Worm (Caenorhabditis elegans) whole organism, late embryonic: ENCODE data around the gene W06E11.1.
A peak's percentile ranks its signal among the peaks of the same experiment; 100 is the strongest.

Experiments
- C08G9.2 ChIP-seq: sonication (generic microtip); optimal IDR thresholded peaks from 2 replicates; lab custom pipeline; 2016; ENCODE audit warnings: mild to moderate bottlenecking, missing genetic modification characterization, moderate library complexity, missing compliant biosample characterization
- C38D4.7 ChIP-seq: fragments of 200-800 bp; sonication (Bioruptor generic); optimal IDR thresholded peaks from 2 replicates; lab custom pipeline; 2018; ENCODE audit warnings: mild to moderate bottlenecking, missing genetic modification characterization, moderate library complexity, missing compliant biosample characterization
- F13H6.1 ChIP-seq: sonication (generic microtip); optimal IDR thresholded peaks from 2 replicates; lab custom pipeline; 2016; ENCODE audit warnings: missing genetic modification characterization, missing compliant biosample characterization
- K09A11.1 ChIP-seq: sonication (generic microtip); optimal IDR thresholded peaks from 2 replicates; lab custom pipeline; 2017; ENCODE audit warnings: antibody characterized with exemption, mild to moderate bottlenecking, missing genetic modification characterization, missing compliant biosample characterization; ENCODE audit not compliant: insufficient read depth
- T23F11.4 ChIP-seq: fragments of 200-800 bp; sonication (Bioruptor generic); optimal IDR thresholded peaks from 2 replicates; lab custom pipeline; 2018; ENCODE audit warnings: mild to moderate bottlenecking, missing genetic modification characterization, missing compliant biosample characterization
- Y22D7AL.16 ChIP-seq: sonication (generic microtip); optimal IDR thresholded peaks from 2 replicates; lab custom pipeline; 2016; ENCODE audit warnings: missing genetic modification characterization, missing compliant biosample characterization
- ahr-1 ChIP-seq: sonication (generic microtip); optimal IDR thresholded peaks from 2 replicates; lab custom pipeline; 2016; ENCODE audit warnings: missing genetic modification characterization, missing compliant biosample characterization
- ceh-14 ChIP-seq: sonication (generic microtip); optimal IDR thresholded peaks from 2 replicates; lab custom pipeline; 2016; ENCODE audit warnings: missing genotype, missing genetic modification characterization, missing compliant biosample characterization
- ceh-18 ChIP-seq: sonication (generic microtip); optimal IDR thresholded peaks from 2 replicates; lab custom pipeline; 2016; ENCODE audit warnings: missing genetic modification characterization, missing compliant biosample characterization
- ceh-19 ChIP-seq: fragments of 200-800 bp; sonication (Bioruptor generic); optimal IDR thresholded peaks from 2 replicates; lab custom pipeline; 2018; ENCODE audit warnings: mild to moderate bottlenecking, missing genetic modification characterization, missing compliant biosample characterization
- ceh-22 ChIP-seq: sonication (generic microtip); optimal IDR thresholded peaks from 2 replicates; lab custom pipeline; 2017; ENCODE audit warnings: missing biosample characterization, missing genetic modification characterization
- ceh-30 ChIP-seq: fragments of 150-350 bp; optimal IDR thresholded peaks from 2 replicates; lab custom pipeline; 2014; ENCODE audit warnings: missing biosample characterization, missing genetic modification characterization
- ceh-34 ChIP-seq: sonication (generic microtip); optimal IDR thresholded peaks from 2 replicates; lab custom pipeline; 2016; ENCODE audit warnings: mild to moderate bottlenecking, missing genetic modification characterization, missing compliant biosample characterization
- ceh-45 ChIP-seq: fragments of 200-800 bp; sonication (Bioruptor generic); IDR thresholded peaks from 2 replicates; pipeline ENCODE4 v1.3.6; 2022; ENCODE audit warnings: missing genetic modification reagents, missing genetic modification characterization, missing compliant biosample characterization
- ceh-6 ChIP-seq: fragments of 200-800 bp; sonication (Bioruptor generic); optimal IDR thresholded peaks from 2 replicates; lab custom pipeline; 2018; ENCODE audit warnings: mild to moderate bottlenecking, missing genetic modification characterization, missing compliant biosample characterization
- ceh-9 ChIP-seq: sonication (generic microtip); optimal IDR thresholded peaks from 2 replicates; lab custom pipeline; 2016; ENCODE audit warnings: mild to moderate bottlenecking, missing genetic modification characterization, inconsistent platforms, missing compliant biosample characterization
- dmd-4 ChIP-seq: sonication (generic microtip); optimal IDR thresholded peaks from 2 replicates; lab custom pipeline; 2016; ENCODE audit warnings: borderline replicate concordance, missing genetic modification characterization, missing compliant biosample characterization
- ets-4 ChIP-seq: sonication (generic microtip); optimal IDR thresholded peaks from 2 replicates; lab custom pipeline; 2016; ENCODE audit warnings: missing genetic modification characterization, missing compliant biosample characterization
- eyg-1 ChIP-seq: sonication (generic microtip); optimal IDR thresholded peaks from 2 replicates; lab custom pipeline; 2016; ENCODE audit warnings: missing genotype, missing genetic modification characterization, missing compliant biosample characterization
- fax-1 ChIP-seq: sonication (generic microtip); optimal IDR thresholded peaks from 2 replicates; lab custom pipeline; 2016; ENCODE audit warnings: missing genotype, missing genetic modification characterization, missing compliant biosample characterization
- fkh-10 ChIP-seq: fragments of 150-350 bp; optimal IDR thresholded peaks from 2 replicates; lab custom pipeline; 2014; ENCODE audit warnings: missing biosample characterization, missing genetic modification reagents, missing genetic modification characterization
- fkh-6 ChIP-seq: sonication (generic microtip); optimal IDR thresholded peaks from 2 replicates; lab custom pipeline; 2016; ENCODE audit warnings: missing genetic modification characterization, missing compliant biosample characterization
- gmeb-2 ChIP-seq: sonication (generic microtip); optimal IDR thresholded peaks from 2 replicates; lab custom pipeline; 2016; ENCODE audit warnings: missing genetic modification characterization, inconsistent platforms, missing compliant biosample characterization
- hlh-13 ChIP-seq: fragments of 200-800 bp; sonication (Bioruptor generic); optimal IDR thresholded peaks from 2 replicates; lab custom pipeline; 2018; ENCODE audit warnings: mild to moderate bottlenecking, missing genetic modification characterization, missing compliant biosample characterization
- lim-6 ChIP-seq: sonication (generic microtip); optimal IDR thresholded peaks from 2 replicates; lab custom pipeline; 2016; ENCODE audit warnings: missing genetic modification characterization, missing compliant biosample characterization
- lin-11 ChIP-seq: fragments of 200-800 bp; sonication (Bioruptor generic); optimal IDR thresholded peaks from 2 replicates; lab custom pipeline; 2018; ENCODE audit warnings: mild to moderate bottlenecking, missing genetic modification characterization, missing compliant biosample characterization
- madf-2 ChIP-seq: sonication (generic microtip); optimal IDR thresholded peaks from 2 replicates; lab custom pipeline; 2017; ENCODE audit warnings: missing genetic modification characterization, missing compliant biosample characterization
- mec-3 ChIP-seq: sonication (generic microtip); optimal IDR thresholded peaks from 2 replicates; lab custom pipeline; 2016; ENCODE audit warnings: borderline replicate concordance, missing genetic modification characterization, missing compliant biosample characterization
- nfya-1 ChIP-seq: sonication (generic microtip); optimal IDR thresholded peaks from 2 replicates; lab custom pipeline; 2017; ENCODE audit warnings: missing genetic modification characterization, mild to moderate bottlenecking, missing compliant biosample characterization, antibody characterized with exemption, moderate library complexity
- nhr-232 ChIP-seq: sonication (generic microtip); optimal IDR thresholded peaks from 2 replicates; lab custom pipeline; 2016; ENCODE audit warnings: missing genetic modification characterization, missing compliant biosample characterization
- npax-4 ChIP-seq: sonication (generic microtip); optimal IDR thresholded peaks from 2 replicates; lab custom pipeline; 2016; ENCODE audit warnings: missing genetic modification characterization, missing compliant biosample characterization
- odd-2 ChIP-seq: sonication (generic microtip); optimal IDR thresholded peaks from 2 replicates; lab custom pipeline; 2017; ENCODE audit warnings: antibody characterized with exemption, mild to moderate bottlenecking, missing genetic modification characterization, missing compliant biosample characterization
- pat-9 ChIP-seq: fragments of 200-800 bp; sonication (Bioruptor generic); optimal IDR thresholded peaks from 2 replicates; lab custom pipeline; 2018; ENCODE audit warnings: mild to moderate bottlenecking, missing genetic modification characterization, moderate library complexity, missing compliant biosample characterization
- pqm-1 ChIP-seq: sonication (generic microtip); optimal IDR thresholded peaks from 2 replicates; lab custom pipeline; 2016; ENCODE audit warnings: missing genetic modification characterization, missing compliant biosample characterization
- ref-2 ChIP-seq: sonication (generic microtip); optimal IDR thresholded peaks from 2 replicates; lab custom pipeline; 2016; ENCODE audit warnings: missing genetic modification characterization, missing compliant biosample characterization
- rnt-1 ChIP-seq: sonication (generic microtip); optimal IDR thresholded peaks from 2 replicates; lab custom pipeline; 2016; ENCODE audit warnings: missing genetic modification characterization, missing compliant biosample characterization
- sdc-2 ChIP-seq: sonication (generic microtip); optimal IDR thresholded peaks from 2 replicates; lab custom pipeline; 2016; ENCODE audit warnings: missing genotype, missing genetic modification characterization, missing compliant biosample characterization
- sox-2 ChIP-seq: fragments of 200-800 bp; sonication (Bioruptor generic); IDR thresholded peaks from 2 replicates; pipeline ENCODE4 v1.3.6; 2022; ENCODE audit warnings: missing genetic modification reagents, missing genetic modification characterization, missing compliant biosample characterization
- syd-9 ChIP-seq: sonication (generic microtip); optimal IDR thresholded peaks from 2 replicates; lab custom pipeline; 2016; ENCODE audit warnings: mild to moderate bottlenecking, missing genetic modification characterization, moderate library complexity, missing compliant biosample characterization
- tbx-2 ChIP-seq: sonication (generic microtip); optimal IDR thresholded peaks from 2 replicates; lab custom pipeline; 2016; ENCODE audit warnings: missing genetic modification characterization, missing compliant biosample characterization
- tbx-7 ChIP-seq: sonication (generic microtip); optimal IDR thresholded peaks from 2 replicates; lab custom pipeline; 2016; ENCODE audit warnings: missing genotype, missing genetic modification characterization, missing compliant biosample characterization
- ttx-3 ChIP-seq: sonication (generic microtip); optimal IDR thresholded peaks from 2 replicates; lab custom pipeline; 2016; ENCODE audit warnings: missing genetic modification reagents, missing genetic modification characterization, missing compliant biosample characterization
- unc-3 ChIP-seq, 2 experiments: fragments of 200-800 bp in 1 of 2; sonication (Bioruptor generic) in 1 of 2; sonication (generic microtip) in 1 of 2; conservative IDR thresholded peaks in 1 of 2; optimal IDR thresholded peaks in 1 of 2; 2 replicates each; pipeline versions ENCODE4 v1.3.6 to Lab custom; 2016 to 2022; ENCODE audit warnings: missing compliant biosample characterization in 2 of 2, missing genetic modification characterization in 2 of 2, missing genetic modification reagents in 1 of 2
- unc-42 ChIP-seq: sonication (generic microtip); optimal IDR thresholded peaks from 2 replicates; lab custom pipeline; 2016; ENCODE audit warnings: missing genotype, missing genetic modification characterization, missing compliant biosample characterization
- unc-86 ChIP-seq: sonication (generic microtip); optimal IDR thresholded peaks from 2 replicates; lab custom pipeline; 2016; ENCODE audit warnings: missing genetic modification characterization, missing compliant biosample characterization
- zip-5 ChIP-seq: sonication (generic microtip); optimal IDR thresholded peaks from 2 replicates; lab custom pipeline; 2016; ENCODE audit warnings: missing genetic modification characterization, missing compliant biosample characterization

W06E11.1 gene

DNA sequence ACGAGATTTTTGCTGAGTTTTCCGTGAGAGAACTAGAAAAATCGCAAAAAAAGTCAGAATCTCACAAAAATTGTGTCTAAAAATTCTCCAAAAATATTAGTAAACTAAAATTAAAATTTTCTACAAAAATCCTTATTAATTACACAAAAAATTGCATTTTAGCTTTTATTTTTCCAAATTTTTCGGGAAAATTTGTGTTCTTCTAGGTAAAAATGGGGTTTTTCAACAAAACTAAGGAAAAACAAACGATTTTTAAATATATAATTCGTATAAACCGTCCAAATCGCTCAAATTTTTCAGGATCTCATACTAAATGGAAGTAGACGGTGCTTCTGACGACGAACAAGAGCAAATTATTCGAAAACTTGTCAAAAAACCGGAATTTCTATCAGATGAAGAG, at the start of gene W06E11.1:
W06E11.1 (plus strand) TSS at position 301 of the 400 bp plus-strand sequence.
- no peak for TF ChIP-seq ceh-6 (GFP tag; lab: Kevin White, UChicago)
- no peak for TF ChIP-seq fax-1 (tag; lab: Kevin White, UChicago)
- TF ChIP-seq ttx-3 (tag; lab: Kevin White, UChicago): no peak
- TF ChIP-seq lim-6 (tag; lab: Kevin White, UChicago): no peak
- no peak for TF ChIP-seq pqm-1
- no peak for TF ChIP-seq unc-86 (tag; lab: Kevin White, UChicago)
- TF ChIP-seq ceh-14: no peak
- TF ChIP-seq ref-2: no peak
- TF ChIP-seq unc-42 (tag; lab: Kevin White, UChicago): no peak
- no peak for TF ChIP-seq unc-3 (GFP tag; conservative IDR thresholded peaks at IDR 0.05; lab: Robert Waterston, UW)
- no peak for TF ChIP-seq unc-3 (tag; optimal IDR thresholded peaks at IDR 0.05; lab: Kevin White, UChicago)

- TF ChIP-seq dmd-4 (tag; lab: Kevin White, UChicago) (no peak), eyg-1 (tag; lab: Kevin White, UChicago) (no peak), pqm-1 (no peak), ets-4 (tag; lab: Kevin White, UChicago) (no peak), lin-11 (no peak), sdc-2 (no peak), mec-3 (tag; lab: Kevin White, UChicago) (no peak), nfya-1 (tag; lab: Kevin White, UChicago) (no peak), tbx-7 (no peak), ttx-3 (tag; lab: Kevin White, UChicago) (no peak), zip-5 (no peak), npax-4 (tag; lab: Kevin White, UChicago) (no peak), K09A11.1 (no peak), ceh-22 (tag; lab: Kevin White, UChicago) (no peak), ceh-9 (no peak), madf-2 (tag; lab: Kevin White, UChicago) (no peak), fkh-10 (GFP tag; lab: Kevin White, UChicago) (no peak), hlh-13 (GFP tag; lab: Kevin White, UChicago) (no peak)
These were observed 46.4 kb upstream of the W06E11.1 start for ce11 chrIII:595449-595848.

ce11 chrIII:598168-598567, 43.7 kb upstream of the W06E11.1 start:
- TF ChIP-seq ceh-45 (no peak), mec-3 (tag; lab: Kevin White, UChicago) (no peak), sox-2 (GFP tag; lab: Robert Waterston, UW) (no peak), lin-11 (no peak), ceh-34 (peak; percentile 50), C38D4.7 (no peak), ttx-3 (tag; lab: Kevin White, UChicago) (no peak), hlh-13 (GFP tag; lab: Kevin White, UChicago) (no peak), pat-9 (tag; lab: Kevin White, UChicago) (no peak), odd-2 (tag; lab: Kevin White, UChicago) (no peak), ets-4 (tag; lab: Kevin White, UChicago) (peak; percentile 18), Y22D7AL.16 (tag; lab: Kevin White, UChicago) (no peak), fax-1 (tag; lab: Kevin White, UChicago) (no peak), ceh-19 (GFP tag; lab: Kevin White, UChicago) (no peak), ahr-1 (tag; lab: Kevin White, UChicago) (no peak), K09A11.1 (no peak), ceh-18 (tag; lab: Kevin White, UChicago) (peak; percentile 60), madf-2 (tag; lab: Kevin White, UChicago) (no peak), gmeb-2 (tag; lab: Kevin White, UChicago) (no peak), T23F11.4 (GFP tag; lab: Kevin White, UChicago) (no peak), unc-42 (tag; lab: Kevin White, UChicago) (peak; percentile 96), pqm-1 (no peak), zip-5 (no peak), fkh-6 (no peak), sdc-2 (no peak), nhr-232 (tag; lab: Kevin White, UChicago) (no peak), ref-2 (peak; percentile 40), F13H6.1 (tag; lab: Kevin White, UChicago) (no peak), unc-86 (tag; lab: Kevin White, UChicago) (no peak), syd-9 (no peak), ceh-30 (tag; lab: Kevin White, UChicago) (no peak), npax-4 (tag; lab: Kevin White, UChicago) (no peak), tbx-2 (tag; lab: Kevin White, UChicago) (peak; percentile 60), rnt-1 (tag; lab: Kevin White, UChicago) (peak; percentile 32), C08G9.2 (tag; lab: Kevin White, UChicago) (no peak), eyg-1 (tag; lab: Kevin White, UChicago) (peak; percentile 22), dmd-4 (tag; lab: Kevin White, UChicago) (no peak), ceh-9 (no peak)
